Worm (Caenorhabditis elegans) whole organism, late embryonic: Measurements from ENCODE around the gene F14H12.3.

Experiments
- K02D7.2 ChIP-seq: sonication (generic microtip); optimal IDR thresholded peaks from 2 replicates; lab custom pipeline; 2017; ENCODE audit warnings: mild to moderate bottlenecking, missing genetic modification characterization, missing compliant biosample characterization
- pqm-1 ChIP-seq: sonication (generic microtip); optimal IDR thresholded peaks from 2 replicates; lab custom pipeline; 2016; ENCODE audit warnings: missing genetic modification characterization, missing compliant biosample characterization
- tbx-2 ChIP-seq: sonication (generic microtip); optimal IDR thresholded peaks from 2 replicates; lab custom pipeline; 2016; ENCODE audit warnings: missing genetic modification characterization, missing compliant biosample characterization

ce11 chrX:4371988-4372387, 28.0 kb downstream of the F14H12.3 start, which contains the start of gene R160.14:
- TF ChIP-seq tbx-2 (no peak), K02D7.2 (tag; lab: Kevin White, UChicago) (no peak), pqm-1 (tag; lab: Kevin White, UChicago) (no peak)
